Worm (Caenorhabditis elegans) whole organism, L4/young adult: ENCODE results near the gene btb-8.

Source experiments
- W03F9.2 ChIP-seq: fragments of 150-350 bp; optimal IDR thresholded peaks from 2 replicates; lab custom pipeline; 2014; ENCODE audit warnings: missing biosample characterization, missing genetic modification characterization
- dao-5 ChIP-seq: sonication (generic microtip); optimal IDR thresholded peaks from 2 replicates; lab custom pipeline; 2016; ENCODE audit warnings: missing genotype, missing genetic modification characterization, moderate library complexity, missing compliant biosample characterization
- him-1 ChIP-seq: sonication (generic microtip); optimal IDR thresholded peaks from 2 replicates; lab custom pipeline; 2016; ENCODE audit warnings: missing genotype, missing genetic modification reagents, missing genetic modification characterization, missing compliant biosample characterization

ce11 chrII:1706385-1706784 is 16.2 kb upstream of the btb-8 start, which contains the start of gene sdz-18:
- no peak for TF ChIP-seq dao-5
- no peak for TF ChIP-seq him-1 (tag; lab: Kevin White, UChicago)
- TF ChIP-seq W03F9.2 (tag; lab: Kevin White, UChicago): no peak
